Fruit fly (Drosophila melanogaster) whole organism, embryonic: Measurements from ENCODE around the gene cwo.
A peak's percentile ranks its signal among the peaks of the same experiment; 100 is the strongest.

ENCODE experiments used
- BEAF-32 ChIP-seq: fragments of 200-800 bp; sonication (Bioruptor generic); optimal IDR thresholded peaks from 3 replicates; lab custom pipeline; 2017; ENCODE audit warnings: missing biosample characterization, missing genetic modification characterization, mild to moderate bottlenecking, moderate library complexity, missing genetic modification reagents
- CG10274 ChIP-seq: fragments of 200-800 bp; sonication (Bioruptor generic); optimal IDR thresholded peaks from 3 replicates; lab custom pipeline; 2017; ENCODE audit warnings: missing biosample characterization, mild to moderate bottlenecking, missing genetic modification characterization
- CG10654 ChIP-seq: fragments of 200-800 bp; sonication (Bioruptor generic); optimal IDR thresholded peaks from 2 replicates; lab custom pipeline; 2016; ENCODE audit warnings: missing biosample characterization, missing genetic modification characterization
- CG11504 ChIP-seq: fragments of 200-800 bp; sonication (Bioruptor generic); optimal IDR thresholded peaks from 3 replicates; lab custom pipeline; 2019; ENCODE audit warnings: missing biosample characterization, mild to moderate bottlenecking, missing genetic modification characterization, moderate library complexity
- CG12219 ChIP-seq: fragments of 200-800 bp; sonication (Bioruptor generic); optimal IDR thresholded peaks from 3 replicates; lab custom pipeline; 2018; ENCODE audit warnings: missing biosample characterization, mild to moderate bottlenecking, missing genetic modification characterization
- CG12744 ChIP-seq: fragments of 200-800 bp; sonication (Bioruptor generic); optimal IDR thresholded peaks from 2 replicates; lab custom pipeline; 2016; ENCODE audit warnings: missing biosample characterization, missing genetic modification characterization
- CG12942 ChIP-seq: fragments of 200-800 bp; sonication (Bioruptor generic); optimal IDR thresholded peaks from 3 replicates; lab custom pipeline; 2016; ENCODE audit warnings: missing biosample characterization, missing genetic modification characterization
- CG13624 ChIP-seq: fragments of 200-800 bp; sonication (Bioruptor generic); optimal IDR thresholded peaks from 2 replicates; lab custom pipeline; 2016; ENCODE audit warnings: missing biosample characterization, missing genetic modification characterization
- CG15514 ChIP-seq: fragments of 200-800 bp; sonication (Bioruptor generic); optimal IDR thresholded peaks from 3 replicates; lab custom pipeline; 2017; ENCODE audit warnings: missing biosample characterization, missing genetic modification characterization, mild to moderate bottlenecking, moderate library complexity, missing genetic modification reagents
- CG15601 ChIP-seq: fragments of 200-800 bp; sonication (Bioruptor generic); optimal IDR thresholded peaks from 3 replicates; lab custom pipeline; 2019; ENCODE audit warnings: missing biosample characterization, mild to moderate bottlenecking, missing genetic modification characterization, moderate library complexity
- CG17186 ChIP-seq: fragments of 200-800 bp; sonication (Bioruptor generic); optimal IDR thresholded peaks from 3 replicates; lab custom pipeline; 2017; ENCODE audit warnings: missing biosample characterization, missing genetic modification reagents, missing genetic modification characterization
- CG2120 ChIP-seq: fragments of 200-800 bp; sonication (Bioruptor generic); optimal IDR thresholded peaks from 3 replicates; lab custom pipeline; 2016; ENCODE audit warnings: missing biosample characterization, missing genetic modification characterization
- CG30020 ChIP-seq: fragments of 200-800 bp; optimal IDR thresholded peaks from 2 replicates; lab custom pipeline; 2019; ENCODE audit warnings: missing biosample characterization, mild to moderate bottlenecking, missing genetic modification characterization, moderate library complexity
- CG30403 ChIP-seq: fragments of 200-800 bp; sonication (Bioruptor generic); optimal IDR thresholded peaks from 3 replicates; lab custom pipeline; 2016; ENCODE audit warnings: missing biosample characterization, missing genetic modification characterization
- CG32772 ChIP-seq: fragments of 200-800 bp; sonication (Bioruptor generic); IDR thresholded peaks from 2 replicates; pipeline ENCODE4 v1.3.6; 2022; ENCODE audit warnings: missing biosample characterization, missing genetic modification characterization
- CG7556 ChIP-seq: fragments of 200-800 bp; sonication (Bioruptor generic); optimal IDR thresholded peaks from 2 replicates; lab custom pipeline; 2017; ENCODE audit warnings: missing biosample characterization, mild to moderate bottlenecking, missing genetic modification characterization
- CG7745 ChIP-seq: fragments of 200-800 bp; sonication (Bioruptor generic); optimal IDR thresholded peaks from 2 replicates; lab custom pipeline; 2018; ENCODE audit warnings: missing biosample characterization, mild to moderate bottlenecking, missing genetic modification characterization, moderate library complexity
- CG8478 ChIP-seq: fragments of >200 bp; optimal IDR thresholded peaks from 2 replicates; lab custom pipeline; 2018
- CG8765 ChIP-seq: fragments of 200-800 bp; sonication (Bioruptor generic); IDR thresholded peaks from 2 replicates; pipeline ENCODE4 v1.3.6; 2022; ENCODE audit warnings: missing biosample characterization, missing genetic modification characterization
- CG8924 ChIP-seq: fragments of 200-800 bp; optimal IDR thresholded peaks from 3 replicates; lab custom pipeline; 2019; ENCODE audit warnings: missing biosample characterization, mild to moderate bottlenecking, missing genetic modification characterization, moderate library complexity
- CG9215 ChIP-seq: fragments of 200-800 bp; sonication (Bioruptor generic); IDR thresholded peaks from 2 replicates; pipeline ENCODE4 v1.3.6; 2022; ENCODE audit warnings: missing biosample characterization, missing genetic modification characterization
- Dp ChIP-seq: fragments of 200-800 bp; sonication (Bioruptor generic); optimal IDR thresholded peaks from 2 replicates; lab custom pipeline; 2018; ENCODE audit warnings: missing biosample characterization, mild to moderate bottlenecking, missing genetic modification characterization, moderate library complexity
- Ets65A ChIP-seq: fragments of 200-800 bp; sonication (Bioruptor generic); peaks from one replicate; lab custom pipeline; 2016; ENCODE audit warnings: missing biosample characterization, missing genetic modification characterization
- Hey ChIP-seq: fragments of 200-800 bp; sonication (Bioruptor generic); optimal IDR thresholded peaks from 3 replicates; lab custom pipeline; 2018; ENCODE audit warnings: missing biosample characterization, mild to moderate bottlenecking, missing genetic modification characterization
- Nf-YB ChIP-seq: fragments of 200-800 bp; sonication (Bioruptor generic); optimal IDR thresholded peaks from 3 replicates; lab custom pipeline; 2019; ENCODE audit warnings: missing biosample characterization, mild to moderate bottlenecking, missing genetic modification characterization, moderate library complexity
- Pdp1 ChIP-seq, 2 experiments: fragments of 200-800 bp; sonication (Bioruptor generic); optimal IDR thresholded peaks; 3 replicates each; lab custom pipeline; 2016; ENCODE audit warnings: missing biosample characterization in 2 of 2, missing genetic modification characterization in 2 of 2, mild to moderate bottlenecking in 1 of 2, moderate library complexity in 1 of 2
- Rx ChIP-seq: fragments of 200-800 bp; sonication (Bioruptor generic); IDR thresholded peaks from 2 replicates; pipeline ENCODE4 v1.3.6; 2022; ENCODE audit warnings: missing biosample characterization, missing genetic modification characterization
- Sry-β ChIP-seq: fragments of 200-800 bp; sonication (Bioruptor generic); optimal IDR thresholded peaks from 2 replicates; lab custom pipeline; 2018; ENCODE audit warnings: missing biosample characterization, mild to moderate bottlenecking, missing genetic modification characterization, moderate library complexity
- Stat92E ChIP-seq, 3 experiments: fragments of >200 bp in 2 of 3; fragments of 200-800 bp in 1 of 3; sonication (Bioruptor generic) in 1 of 3; optimal IDR thresholded peaks; 2 replicates each; lab custom pipeline; 2017 to 2019; ENCODE audit warnings: missing biosample characterization in 3 of 3, missing genetic modification characterization in 3 of 3, mild to moderate bottlenecking in 1 of 3, moderate library complexity in 1 of 3
- Tbp ChIP-seq: fragments of >200 bp; optimal IDR thresholded peaks from 2 replicates; lab custom pipeline; 2018; ENCODE audit warnings: missing biosample characterization, missing genetic modification characterization
- Usf ChIP-seq: fragments of 200-800 bp; sonication (Bioruptor generic); optimal IDR thresholded peaks from 2 replicates; lab custom pipeline; 2017; ENCODE audit warnings: missing genotype, missing biosample characterization, missing genetic modification characterization
- bowl ChIP-seq: fragments of 200-800 bp; sonication (Bioruptor generic); IDR thresholded peaks from 2 replicates; pipeline ENCODE4 v1.3.6; 2022; ENCODE audit warnings: missing biosample characterization, missing genetic modification characterization
- crol ChIP-seq: fragments of 200-800 bp; sonication (Bioruptor generic); IDR thresholded peaks from 2 replicates; pipeline ENCODE4 v1.3.6; 2022; ENCODE audit warnings: missing biosample characterization, missing genetic modification characterization
- ems ChIP-seq: fragments of 200-800 bp; sonication (Bioruptor generic); optimal IDR thresholded peaks from 3 replicates; lab custom pipeline; 2016; ENCODE audit warnings: missing biosample characterization, missing genetic modification characterization
- eve ChIP-seq, 2 experiments: fragments of >200 bp; optimal IDR thresholded peaks; 2 replicates each; lab custom pipeline; 2017; ENCODE audit warnings: missing biosample characterization in 2 of 2, missing genetic modification characterization in 2 of 2
- eyg ChIP-seq: fragments of 200-800 bp; sonication (Bioruptor generic); optimal IDR thresholded peaks from 3 replicates; lab custom pipeline; 2016; ENCODE audit warnings: missing biosample characterization, missing genetic modification characterization
- gsb-n ChIP-seq: fragments of 200-800 bp; sonication (Bioruptor generic); optimal IDR thresholded peaks from 3 replicates; lab custom pipeline; 2018; ENCODE audit warnings: missing biosample characterization, mild to moderate bottlenecking, missing genetic modification characterization
- h ChIP-seq: fragments of >200 bp; optimal IDR thresholded peaks from 2 replicates; lab custom pipeline; 2017
- insv ChIP-seq, 2 experiments: fragments of 200-800 bp; sonication (Bioruptor generic); optimal IDR thresholded peaks; 3 replicates each; lab custom pipeline; 2016 to 2018; ENCODE audit warnings: missing biosample characterization in 2 of 2, missing genetic modification characterization in 2 of 2
- ken ChIP-seq: fragments of 200-800 bp; sonication (Bioruptor generic); IDR thresholded peaks from 3 replicates; pipeline ENCODE4 v1.3.6; 2022; ENCODE audit warnings: missing biosample characterization, missing genetic modification characterization
- lilli ChIP-seq: fragments of 200-800 bp; sonication (Bioruptor generic); optimal IDR thresholded peaks from 3 replicates; lab custom pipeline; 2016; ENCODE audit warnings: missing biosample characterization, missing genetic modification characterization
- org-1 ChIP-seq: fragments of 200-800 bp; sonication (Bioruptor generic); optimal IDR thresholded peaks from 2 replicates; lab custom pipeline; 2017; ENCODE audit warnings: missing biosample characterization, missing genetic modification characterization
- prd ChIP-seq, 3 experiments: fragments of >200 bp in 2 of 3; fragments of 200-800 bp in 1 of 3; sonication (Bioruptor generic) in 1 of 3; optimal IDR thresholded peaks in 2 of 3; IDR thresholded peaks in 1 of 3; 2 replicates in 2 of 3; 3 replicates in 1 of 3; pipeline versions ENCODE4 v1.3.6 to Lab custom; 2017 to 2022; ENCODE audit warnings: missing biosample characterization in 1 of 3, missing genetic modification characterization in 1 of 3
- row ChIP-seq: fragments of 200-800 bp; sonication (Bioruptor generic); IDR thresholded peaks from 3 replicates; pipeline ENCODE4 v1.3.6; 2022; ENCODE audit warnings: missing biosample characterization, missing genetic modification characterization
- sc ChIP-seq, 3 experiments: fragments of >200 bp in 2 of 3; fragments of 200-800 bp in 1 of 3; sonication (Bioruptor generic) in 1 of 3; optimal IDR thresholded peaks; 2 replicates in 2 of 3; 3 replicates in 1 of 3; lab custom pipeline; 2017; ENCODE audit warnings: mild to moderate bottlenecking in 1 of 3, missing biosample characterization in 1 of 3, missing genetic modification characterization in 1 of 3, missing genetic modification reagents in 1 of 3
- tll ChIP-seq, 2 experiments: fragments of 200-800 bp in 1 of 2; fragments of >200 bp in 1 of 2; sonication (Bioruptor generic) in 1 of 2; optimal IDR thresholded peaks; 2 replicates each; lab custom pipeline; 2017 to 2019; ENCODE audit warnings: missing biosample characterization in 2 of 2, missing genetic modification characterization in 2 of 2, mild to moderate bottlenecking in 1 of 2, moderate library complexity in 1 of 2
- unc-4 ChIP-seq: fragments of 200-800 bp; sonication (Bioruptor generic); IDR thresholded peaks from 2 replicates; pipeline ENCODE4 v1.3.6; 2022; ENCODE audit warnings: missing biosample characterization, missing genetic modification characterization; ENCODE audit not compliant: partially characterized antibody
- vnd ChIP-seq: fragments of 200-800 bp; sonication (Bioruptor generic); IDR thresholded peaks from 3 replicates; pipeline ENCODE4 v1.3.6; 2022; ENCODE audit warnings: missing biosample characterization, missing genetic modification characterization; ENCODE audit not compliant: partially characterized antibody

cwo gene

DNA sequence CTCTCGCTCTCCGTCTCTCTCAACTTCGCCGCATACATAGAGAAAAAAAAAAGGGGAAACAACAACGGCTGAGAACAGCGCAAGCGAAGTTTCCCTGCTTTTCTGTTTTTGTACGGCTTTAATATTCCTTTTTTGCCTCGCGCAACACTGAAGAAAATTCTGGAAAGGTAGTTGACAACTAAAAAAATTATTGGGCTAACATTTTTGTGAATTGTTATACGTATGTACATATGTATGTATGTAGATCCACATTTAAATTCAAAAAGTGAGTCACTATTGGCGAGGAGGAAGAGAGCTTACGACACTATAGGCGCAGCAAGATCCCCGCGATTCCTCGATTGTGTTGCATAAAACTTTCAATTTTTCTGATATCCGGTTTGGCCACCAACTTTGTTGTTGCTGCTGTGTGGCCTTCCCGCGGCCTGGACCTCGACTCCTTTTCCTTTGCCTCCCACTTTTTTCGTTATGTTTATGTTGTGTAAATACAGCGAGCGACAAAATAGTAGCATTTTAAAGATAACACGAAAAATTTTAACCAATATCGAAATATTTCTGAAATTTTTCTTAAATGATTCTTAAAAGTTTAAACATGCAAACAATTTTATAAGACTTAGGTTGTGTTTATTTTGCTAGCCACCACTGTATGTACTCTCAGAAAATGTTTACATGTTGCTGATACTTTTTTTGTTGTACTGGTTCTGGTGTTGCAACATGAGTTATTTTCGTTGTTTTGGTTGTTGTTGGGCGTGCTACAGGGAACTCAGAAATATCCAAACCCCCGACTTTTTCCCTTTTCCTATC lies 31.3 kb upstream of the cwo start (continued):
- TF ChIP-seq crol (GFP tag; lab: Robert Waterston, UW) (no peak), ken (GFP tag; lab: Robert Waterston, UW) (no peak), org-1 (peak; percentile 82), Dp (no peak), CG10274 (GFP tag; lab: Kevin White, UChicago) (peak; percentile 17), Rx (GFP tag; lab: Robert Waterston, UW) (no peak), insv (GFP tag; optimal IDR thresholded peaks at IDR 0.05; lab: Kevin White, UChicago) (no peak), tll (GFP tag; optimal IDR thresholded peaks at IDR 0.05; lab: Kevin White, UChicago) (peak in 1 of 2 experiments; percentile 57), CG8765 (GFP tag; lab: Robert Waterston, UW) (no peak), CG17186 (GFP tag; lab: Kevin White, UChicago) (no peak), CG8924 (tag; lab: Kevin White, UChicago) (peak; percentile 83), CG2120 (peak; percentile 80), CG7556 (GFP tag; lab: Kevin White, UChicago) (peak; percentile 94), BEAF-32 (GFP tag; lab: Kevin White, UChicago) (no peak), CG12942 (GFP tag; lab: Kevin White, UChicago) (peak; percentile 51), Stat92E (GFP tag; optimal IDR thresholded peaks at IDR 0.05; lab: Kevin White, UChicago) (no peak), prd (optimal IDR thresholded peaks at IDR 0.05; lab: Kevin White, UChicago) (no peak), prd (GFP tag; IDR thresholded peaks at IDR 0.05; lab: Robert Waterston, UW) (no peak), CG15601 (tag; lab: Kevin White, UChicago) (peak; percentile 72), Ets65A (GFP tag; lab: Kevin White, UChicago) (peak; percentile 74), CG7745 (tag; lab: Kevin White, UChicago) (no peak), Nf-YB (GFP tag; lab: Kevin White, UChicago) (peak; percentile 57), CG15514 (GFP tag; lab: Kevin White, UChicago) (peak; percentile 43), gsb-n (tag; lab: Kevin White, UChicago) (peak; percentile 87), Sry-β (GFP tag; lab: Kevin White, UChicago) (peak; percentile 31), unc-4 (GFP tag; lab: Robert Waterston, UW) (no peak), ems (GFP tag; lab: Kevin White, UChicago) (peak; percentile 77), Tbp (GFP tag; lab: Kevin White, UChicago) (no peak), CG32772 (no peak), CG8478 (lab: Kevin White, UChicago) (no peak), CG10654 (GFP tag; lab: Kevin White, UChicago) (peak; percentile 66), CG9215 (no peak), h (lab: Kevin White, UChicago) (no peak), Pdp1 (GFP tag; optimal IDR thresholded peaks at IDR 0.05; lab: Kevin White, UChicago) (peak; percentile 58 to 90), CG13624 (GFP tag; lab: Kevin White, UChicago) (peak; percentile 70), eve (GFP tag; optimal IDR thresholded peaks at IDR 0.05; lab: Kevin White, UChicago) (no peak), bowl (GFP tag; lab: Robert Waterston, UW) (no peak), Hey (no peak), CG12219 (peak; percentile 77), Usf (GFP tag; lab: Kevin White, UChicago) (peak; percentile 59), lilli (GFP tag; lab: Kevin White, UChicago) (peak; percentile 83), sc (optimal IDR thresholded peaks at IDR 0.05; lab: Kevin White, UChicago) (no peak), sc (GFP tag; optimal IDR thresholded peaks at IDR 0.05; lab: Kevin White, UChicago) (peak; percentile 82), CG11504 (tag; lab: Kevin White, UChicago) (peak; percentile 98), CG12744 (GFP tag; lab: Kevin White, UChicago) (peak; percentile 34), CG30020 (peak; percentile 25), eyg (GFP tag; lab: Kevin White, UChicago) (peak; percentile 66), row (GFP tag; lab: Robert Waterston, UW) (no peak), CG30403 (peak; percentile 88), vnd (GFP tag; lab: Robert Waterston, UW) (no peak)
